Worm (Caenorhabditis elegans) whole organism, L1 larva: ENCODE results near the gene F31E8.4.

Experiments
- ces-1 ChIP-seq: fragments of 150-350 bp; optimal IDR thresholded peaks from 2 replicates; lab custom pipeline; 2014; ENCODE audit warnings: missing biosample characterization, missing genetic modification reagents, missing genetic modification characterization
- mdl-1 ChIP-seq, 2 experiments: fragments of 150-350 bp; optimal IDR thresholded peaks; 2 replicates each; lab custom pipeline; 2014 to 2017; ENCODE audit warnings: missing biosample characterization in 2 of 2, missing genetic modification characterization in 2 of 2, inconsistent platforms in 1 of 2
- nhr-76 ChIP-seq: sonication (generic microtip); optimal IDR thresholded peaks from 2 replicates; lab custom pipeline; 2017; ENCODE audit warnings: missing biosample characterization, missing genetic modification characterization
- nhr-90 ChIP-seq: sonication (generic microtip); optimal IDR thresholded peaks from 2 replicates; lab custom pipeline; 2016; ENCODE audit warnings: mild to moderate bottlenecking, missing genetic modification characterization, missing compliant biosample characterization; ENCODE audit not compliant: poor library complexity
- skn-1 ChIP-seq: fragments of 150-350 bp; optimal IDR thresholded peaks from 2 replicates; lab custom pipeline; 2014; ENCODE audit warnings: missing biosample characterization, missing genetic modification characterization
- tlp-1 ChIP-seq: fragments of 150-350 bp; optimal IDR thresholded peaks from 2 replicates; lab custom pipeline; 2014; ENCODE audit warnings: missing biosample characterization, missing genetic modification characterization
- vab-15 ChIP-seq: sonication (generic microtip); optimal IDR thresholded peaks from 2 replicates; lab custom pipeline; 2017; ENCODE audit warnings: missing genotype, mild to moderate bottlenecking, missing genetic modification characterization, missing compliant biosample characterization

DNA sequence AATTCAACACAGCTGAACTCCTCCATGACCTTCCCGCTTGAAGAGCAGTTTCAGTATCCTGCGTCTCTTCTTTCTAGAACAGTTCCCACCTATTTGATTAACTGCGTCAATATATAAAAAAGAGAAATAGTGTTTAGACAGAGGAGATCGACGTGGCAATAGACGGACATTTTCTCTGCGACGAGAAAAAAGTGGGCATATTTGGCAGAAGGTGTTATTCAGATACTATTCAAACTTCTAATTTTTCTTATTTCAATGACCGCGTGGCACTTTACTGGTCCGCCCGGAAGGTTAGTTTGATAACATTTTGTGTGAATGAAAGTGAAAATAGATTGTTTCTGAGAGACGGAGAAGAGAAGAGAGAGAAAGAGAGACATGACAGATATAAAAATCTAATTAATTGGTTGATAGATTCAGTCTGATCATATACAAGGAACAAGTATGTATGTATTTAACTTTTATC is 48.0 kb upstream of the F31E8.4 start, which contains the start of gene tbc-6:
- TF ChIP-seq ces-1 (GFP tag; lab: Kevin White, UChicago), result no peak
- peak in 1 of 2 experiments; percentile 23 for TF ChIP-seq mdl-1 (tag; optimal IDR thresholded peaks at IDR 0.05; lab: Kevin White, UChicago)
- TF ChIP-seq skn-1 (tag; lab: Kevin White, UChicago), result no peak
- TF ChIP-seq nhr-90 (tag; lab: Kevin White, UChicago), result peak; percentile 57
- TF ChIP-seq nhr-76, result no peak
- no peak for TF ChIP-seq tlp-1 (tag; lab: Kevin White, UChicago)
- peak; percentile 80 for TF ChIP-seq vab-15 (tag; lab: Kevin White, UChicago)
